Fruit fly (Drosophila melanogaster): ENCODE measurements around the gene CG15056.
A peak's percentile ranks its signal among the peaks of the same experiment; 100 is the strongest.

Gene CG15056

DNA sequence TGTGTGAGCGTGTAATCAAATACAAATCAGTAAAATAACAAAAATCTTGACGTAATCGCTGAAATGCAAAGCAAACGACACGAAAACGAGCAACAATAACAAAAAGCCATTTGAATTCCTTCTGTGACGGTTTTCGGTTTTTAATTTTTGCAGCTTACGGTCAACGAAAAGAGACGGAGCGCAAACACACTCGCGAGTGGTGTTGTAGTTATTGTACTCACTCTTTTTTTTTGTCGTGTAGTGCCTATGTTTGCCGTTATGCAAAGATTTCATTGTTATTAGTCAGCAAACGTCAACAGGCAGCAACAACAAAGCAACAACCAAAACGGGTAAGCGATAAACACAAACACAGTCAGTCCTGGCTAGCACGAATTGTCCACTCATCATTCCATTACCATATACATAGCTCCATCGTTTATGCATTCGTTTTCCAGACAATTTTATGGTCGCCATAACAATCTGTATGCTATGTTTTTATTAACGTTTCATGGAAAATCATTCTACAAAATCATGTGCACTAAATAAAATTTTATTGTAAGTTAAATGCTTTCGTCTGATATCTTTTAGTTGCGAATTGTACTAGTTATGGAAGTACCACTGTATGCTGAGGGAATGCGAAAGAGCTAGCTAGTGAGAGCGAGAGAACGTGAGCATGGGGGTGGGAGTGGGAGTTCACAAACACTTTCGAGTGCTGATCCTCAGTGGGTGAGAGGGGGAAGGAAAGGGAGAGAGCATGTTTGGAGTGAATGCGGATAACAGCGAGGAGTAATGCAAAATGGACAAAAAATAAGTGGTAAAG, 48.2 kb upstream of the CG15056 start (continued):
- TF ChIP-seq dan (GFP tag; IDR thresholded peaks at IDR 0.05) (no peak), nmo (GFP tag; optimal IDR thresholded peaks at IDR 0.05) (peak; percentile 66), H2.0 (GFP tag; IDR thresholded peaks at IDR 0.05) (0 out of 2 replicates have a peak, but pooled peaks have one; percentile 10), nau (GFP tag; optimal IDR thresholded peaks at IDR 0.05) (no peak), Atf6 (GFP tag; IDR thresholded peaks at IDR 0.05) (peak; percentile 85), Asciz (GFP tag; optimal IDR thresholded peaks at IDR 0.05) (peak; percentile 15), Hand (GFP tag; optimal IDR thresholded peaks at IDR 0.05) (peak; percentile 77), pb (GFP tag; optimal IDR thresholded peaks at IDR 0.05) (peak; percentile 85), sim (GFP tag; IDR thresholded peaks at IDR 0.05) (no peak), CG4360 (GFP tag; IDR thresholded peaks at IDR 0.05) (no peak), CG15601 (tag; optimal IDR thresholded peaks at IDR 0.05) (peak; percentile 43), oc (tag; optimal IDR thresholded peaks at IDR 0.05) (peak; percentile 50), CG4730 (GFP tag; IDR thresholded peaks at IDR 0.05) (peak; percentile 36; the same call in 1 of the 2 replicates), CG6791 (GFP tag; IDR thresholded peaks at IDR 0.05; ENCODE audit: partially characterized antibody) (no peak), exex (tag; optimal IDR thresholded peaks at IDR 0.05) (peak; percentile 44), Sox100B (GFP tag; optimal IDR thresholded peaks at IDR 0.05) (peak; percentile 61), gsb (GFP tag; IDR thresholded peaks at IDR 0.05) (peak; percentile 42), Dll (GFP tag; IDR thresholded peaks at IDR 0.05; ENCODE audit: partially characterized antibody) (no peak), CG2889 (GFP tag; IDR thresholded peaks at IDR 0.05) (peak; percentile 64), CG14965 (GFP tag; optimal IDR thresholded peaks at IDR 0.05; ENCODE audit: borderline replicate concordance) (no peak), CG17612 (GFP tag; IDR thresholded peaks at IDR 0.05) (0 out of 2 replicates have a peak, but pooled peaks have one; percentile 47), Rx (GFP tag; IDR thresholded peaks at IDR 0.05) (0 out of 2 replicates have a peak, but pooled peaks have one; percentile 33), gce (GFP tag; IDR thresholded peaks at IDR 0.05) (no peak), fd3F (GFP tag; optimal IDR thresholded peaks at IDR 0.05) (peak; percentile 81), Hey (tag; optimal IDR thresholded peaks at IDR 0.05) (peak; percentile 5), pfk (GFP tag; optimal IDR thresholded peaks at IDR 0.05) (no peak), CG32772 (GFP tag; IDR thresholded peaks at IDR 0.05) (peak; percentile 60; the same call in 1 of the 2 replicates), Jarid2 (GFP tag; optimal IDR thresholded peaks at IDR 0.05) (no peak), ham (GFP tag; IDR thresholded peaks at IDR 0.05) (0 out of 2 replicates have a peak, but pooled peaks have one; percentile 42), BEAF-32 (GFP tag; optimal IDR thresholded peaks at IDR 0.05) (no peak), CG10654 (GFP tag; optimal IDR thresholded peaks at IDR 0.05) (no peak), hb (GFP tag; IDR thresholded peaks at IDR 0.05; ENCODE audit: partially characterized antibody) (no peak), zf30C (GFP tag; optimal IDR thresholded peaks at IDR 0.05) (no peak), ken (GFP tag; IDR thresholded peaks at IDR 0.05) (no peak), CG3995 (GFP tag; optimal IDR thresholded peaks at IDR 0.05) (peak; percentile 21), Dip2 (GFP tag; IDR thresholded peaks at IDR 0.05) (no peak), CG7556 (GFP tag; optimal IDR thresholded peaks at IDR 0.05) (peak; percentile 36), CG11695 (GFP tag; IDR thresholded peaks at IDR 0.05) (peak; percentile 78), Vsx1 (GFP tag; optimal IDR thresholded peaks at IDR 0.05) (no peak), MBD-R2 (GFP tag; IDR thresholded peaks at IDR 0.05) (peak; percentile 39; the same call in 1 of the 2 replicates), salm (tag; optimal IDR thresholded peaks at IDR 0.05) (peak; percentile 52), jing (GFP tag; optimal IDR thresholded peaks at IDR 0.05) (peak; percentile 44), Chrac-16 (GFP tag; optimal IDR thresholded peaks at IDR 0.05) (peak; percentile 31), Blimp-1 (GFP tag; optimal IDR thresholded peaks at IDR 0.05) (peak; percentile 55), ac (GFP tag; optimal IDR thresholded peaks at IDR 0.05) (no peak), Fer2 (tag; optimal IDR thresholded peaks at IDR 0.05) (peak; percentile 81), CG30431 (GFP tag; optimal IDR thresholded peaks at IDR 0.05) (peak; percentile 30), CG10147 (GFP tag; optimal IDR thresholded peaks at IDR 0.05) (peak; percentile 76)
